Worm (Caenorhabditis elegans): Measurements from ENCODE around the gene srsy-2.
A peak's percentile ranks its signal among the peaks of the same experiment; 100 is the strongest.

Gene srsy-2

ce11 chrII:6235432-6236092, 8.7 kb upstream of the srsy-2 start, which contains the start of gene T24H7.9 (continued):
- no peak for TF ChIP-seq Y5F2A.4 (GFP tag; optimal IDR thresholded peaks at IDR 0.05)
- peak; percentile 31 for TF ChIP-seq nhr-28 (tag; optimal IDR thresholded peaks at IDR 0.05)
- TF ChIP-seq ceh-82 (tag; optimal IDR thresholded peaks at IDR 0.05): no peak
- no peak for TF ChIP-seq ceh-28 (tag; optimal IDR thresholded peaks at IDR 0.05)

- TF ChIP-seq nhr-76 (tag; optimal IDR thresholded peaks at IDR 0.05): no peak
- peak; percentile 26 for TF ChIP-seq ces-1 (GFP tag; optimal IDR thresholded peaks at IDR 0.05)
These were observed 3.2 kb upstream of the srsy-2 start for ce11 chrII:6230116-6230515.

- TF ChIP-seq nhr-111 (GFP tag; optimal IDR thresholded peaks at IDR 0.05) (no peak), dmd-9 (GFP tag; IDR thresholded peaks at IDR 0.05) (no peak), dve-1 (tag; optimal IDR thresholded peaks at IDR 0.05; ENCODE audit: insufficient read depth) (no peak), lin-39 (tag; optimal IDR thresholded peaks at IDR 0.05) (no peak), fkh-10 (GFP tag; optimal IDR thresholded peaks at IDR 0.05) (no peak), R02D3.7 (tag; optimal IDR thresholded peaks at IDR 0.05) (no peak), F44E2.7 (GFP tag; IDR thresholded peaks at IDR 0.05) (no peak), spr-1 (tag; optimal IDR thresholded peaks at IDR 0.05) (no peak), madf-5 (GFP tag; IDR thresholded peaks at IDR 0.05) (no peak)
These were observed 3.1 kb downstream of the srsy-2 start for ce11 chrII:6223755-6224154.

ce11 chrII:6222558-6222957, 4.3 kb downstream of the srsy-2 start, which contains the start of gene C30B5.6:
TSS of gene C30B5.6 (minus strand) at chrII:6222658.
- no peak for TF ChIP-seq egl-43 (GFP tag; IDR thresholded peaks at IDR 0.05)
- peak; percentile 29 for TF ChIP-seq aha-1 (tag)

ce11 chrII:6221470-6221869, 5.4 kb downstream of the srsy-2 start:
- TF ChIP-seq hif-1 (tag; optimal IDR thresholded peaks at IDR 0.05) (no peak), lin-38 (GFP tag; IDR thresholded peaks at IDR 0.05) (no peak), dve-1 (tag; optimal IDR thresholded peaks at IDR 0.05; ENCODE audit: insufficient read depth) (no peak), aly-2 (tag; optimal IDR thresholded peaks at IDR 0.05) (no peak), saeg-2 (GFP tag; IDR thresholded peaks at IDR 0.05) (no peak), mxl-3 (GFP tag; optimal IDR thresholded peaks at IDR 0.05) (no peak), unc-62 (GFP tag; optimal IDR thresholded peaks at IDR 0.05 in 1 of 2) (peak in 1 of 2 experiments; percentile 92), unc-62 (tag; optimal IDR thresholded peaks at IDR 0.05) (no peak)

- TF ChIP-seq Y75B8A.6 (GFP tag; IDR thresholded peaks at IDR 0.05): no peak
- TF ChIP-seq gei-8 (GFP tag; optimal IDR thresholded peaks at IDR 0.05): no peak
- TF ChIP-seq ztf-7 (tag; optimal IDR thresholded peaks at IDR 0.05): no peak
- TF ChIP-seq dmd-6 (GFP tag; IDR thresholded peaks at IDR 0.05): no peak
- no peak for TF ChIP-seq aly-2 (tag; optimal IDR thresholded peaks at IDR 0.05)
- no peak for TF ChIP-seq saeg-2 (GFP tag; IDR thresholded peaks at IDR 0.05)
- no peak for TF ChIP-seq D1046.2 (GFP tag; IDR thresholded peaks at IDR 0.05)
- no peak for TF ChIP-seq spr-3 (GFP tag; optimal IDR thresholded peaks at IDR 0.05)
- no peak for TF ChIP-seq egl-27 (tag; optimal IDR thresholded peaks at IDR 0.05)
- no peak for TF ChIP-seq zip-2 (tag; optimal IDR thresholded peaks at IDR 0.05)
- TF ChIP-seq madf-9 (GFP tag; conservative IDR thresholded peaks at IDR 0.05): no peak
- TF ChIP-seq nhr-76 (tag; optimal IDR thresholded peaks at IDR 0.05): no peak
- no peak for TF ChIP-seq F26F4.8 (GFP tag; conservative IDR thresholded peaks at IDR 0.05)
- TF ChIP-seq F37D6.2 (tag; optimal IDR thresholded peaks at IDR 0.05): no peak
- TF ChIP-seq pha-4 (GFP tag; IDR thresholded peaks at IDR 0.05): no peak
- no peak for TF ChIP-seq pha-4 (tag; optimal IDR thresholded peaks at IDR 0.05)
- no peak for TF ChIP-seq nhr-48 (tag; optimal IDR thresholded peaks at IDR 0.05)
- TF ChIP-seq ZK546.5 (tag; optimal IDR thresholded peaks at IDR 0.05): no peak
- TF ChIP-seq arid-1 (GFP tag; conservative IDR thresholded peaks at IDR 0.05): no peak
- no peak for TF ChIP-seq dmd-9 (GFP tag; IDR thresholded peaks at IDR 0.05)
- no peak for TF ChIP-seq vab-7 (GFP tag; IDR thresholded peaks at IDR 0.05)
These were observed 7.5 kb downstream of the srsy-2 start, which contains the start of gene mks-2 for ce11 chrII:6219346-6219745. TSS of gene mks-2 (minus strand) at chrII:6219446.
